Worm (Caenorhabditis elegans) whole organism, L3 larva: ENCODE measurements around the gene ndg-4.

Experiments used
- R02D3.7 ChIP-seq: fragments of 150-350 bp; optimal IDR thresholded peaks from 2 replicates; lab custom pipeline; 2014; ENCODE audit warnings: missing biosample characterization, missing genetic modification characterization
- ZK546.5 ChIP-seq: sonication (generic microtip); optimal IDR thresholded peaks from 2 replicates; lab custom pipeline; 2017; ENCODE audit warnings: missing biosample characterization, missing genetic modification characterization
- aly-2 ChIP-seq: fragments of 150-350 bp; optimal IDR thresholded peaks from 2 replicates; lab custom pipeline; 2014; ENCODE audit warnings: missing biosample characterization, missing genetic modification characterization
- ama-1 ChIP-seq: fragments of 150-350 bp; optimal IDR thresholded peaks from 2 replicates; lab custom pipeline; 2018
- ceh-28 ChIP-seq: fragments of 150-350 bp; optimal IDR thresholded peaks from 2 replicates; lab custom pipeline; 2014; ENCODE audit warnings: missing biosample characterization, missing genetic modification reagents, missing genetic modification characterization
- ceh-82 ChIP-seq: fragments of 150-350 bp; optimal IDR thresholded peaks from 2 replicates; lab custom pipeline; 2014; ENCODE audit warnings: missing biosample characterization, missing genetic modification characterization
- ceh-9 ChIP-seq: sonication (generic microtip); optimal IDR thresholded peaks from 2 replicates; lab custom pipeline; 2018; ENCODE audit warnings: missing biosample characterization, missing genetic modification characterization
- daf-12 ChIP-seq: fragments of 150-350 bp; optimal IDR thresholded peaks from 2 replicates; lab custom pipeline; 2014; ENCODE audit warnings: missing biosample characterization, missing genetic modification reagents, missing genetic modification characterization
- egl-27 ChIP-seq: sonication (generic microtip); optimal IDR thresholded peaks from 4 replicates; lab custom pipeline; 2017; ENCODE audit warnings: missing biosample characterization, missing genetic modification reagents, missing genetic modification characterization
- elt-1 ChIP-seq: fragments of 150-350 bp; optimal IDR thresholded peaks from 2 replicates; lab custom pipeline; 2014; ENCODE audit warnings: missing biosample characterization, missing genetic modification characterization
- elt-2 ChIP-seq: sonication (generic microtip); optimal IDR thresholded peaks from 2 replicates; lab custom pipeline; 2016; ENCODE audit warnings: missing genetic modification reagents, mild to moderate bottlenecking, missing genetic modification characterization, missing compliant biosample characterization
- elt-3 ChIP-seq, 3 experiments: fragments of 150-350 bp in 1 of 3; sonication (generic microtip) in 2 of 3; optimal IDR thresholded peaks; 2 replicates in 2 of 3; 4 replicates in 1 of 3; lab custom pipeline; 2014 to 2017; ENCODE audit warnings: missing biosample characterization in 3 of 3, missing genetic modification characterization in 3 of 3
- eor-1 ChIP-seq, 2 experiments: fragments of 150-350 bp; optimal IDR thresholded peaks; 2 replicates each; lab custom pipeline; 2014 to 2018; ENCODE audit warnings: missing biosample characterization in 2 of 2, missing genetic modification characterization in 2 of 2
- fkh-10 ChIP-seq: sonication (generic microtip); optimal IDR thresholded peaks from 2 replicates; lab custom pipeline; 2017; ENCODE audit warnings: missing biosample characterization, missing genetic modification reagents, missing genetic modification characterization
- fkh-2 ChIP-seq: fragments of 150-350 bp; optimal IDR thresholded peaks from 2 replicates; lab custom pipeline; 2014; ENCODE audit warnings: missing biosample characterization, missing genetic modification reagents, missing genetic modification characterization
- fos-1 ChIP-seq: fragments of 150-350 bp; optimal IDR thresholded peaks from 2 replicates; lab custom pipeline; 2014; ENCODE audit warnings: missing biosample characterization, missing genetic modification characterization
- hmg-11 ChIP-seq: sonication (generic microtip); optimal IDR thresholded peaks from 2 replicates; lab custom pipeline; 2016; ENCODE audit warnings: missing genetic modification characterization, missing compliant biosample characterization
- jun-1 ChIP-seq: fragments of 150-350 bp; optimal IDR thresholded peaks from 2 replicates; lab custom pipeline; 2014; ENCODE audit warnings: missing biosample characterization, missing genetic modification reagents, missing genetic modification characterization
- lin-15B ChIP-seq: fragments of 150-350 bp; optimal IDR thresholded peaks from 2 replicates; lab custom pipeline; 2014; ENCODE audit warnings: missing biosample characterization, missing genetic modification characterization
- lin-39 ChIP-seq: fragments of 150-350 bp; optimal IDR thresholded peaks from 2 replicates; lab custom pipeline; 2018; ENCODE audit warnings: missing biosample characterization, missing genetic modification reagents, missing genetic modification characterization
- lsy-12 ChIP-seq: sonication (generic microtip); optimal IDR thresholded peaks from 2 replicates; lab custom pipeline; 2016; ENCODE audit warnings: mild to moderate bottlenecking, missing genetic modification characterization, missing compliant biosample characterization
- mdl-1 ChIP-seq: fragments of 150-350 bp; optimal IDR thresholded peaks from 2 replicates; lab custom pipeline; 2014; ENCODE audit warnings: missing biosample characterization, missing genetic modification characterization
- mml-1 ChIP-seq: fragments of 150-350 bp; sonication (generic microtip); optimal IDR thresholded peaks from 3 replicates; lab custom pipeline; 2014; ENCODE audit warnings: missing biosample characterization, missing genetic modification characterization
- nhr-11 ChIP-seq: fragments of 150-350 bp; optimal IDR thresholded peaks from 2 replicates; lab custom pipeline; 2014; ENCODE audit warnings: missing biosample characterization, missing genetic modification characterization
- nhr-12 ChIP-seq: fragments of 150-350 bp; optimal IDR thresholded peaks from 2 replicates; lab custom pipeline; 2014; ENCODE audit warnings: missing biosample characterization, missing genetic modification characterization
- nhr-23 ChIP-seq: fragments of 150-350 bp; optimal IDR thresholded peaks from 2 replicates; lab custom pipeline; 2014; ENCODE audit warnings: missing biosample characterization, missing genetic modification reagents, missing genetic modification characterization
- nhr-237 ChIP-seq: fragments of 150-350 bp; optimal IDR thresholded peaks from 2 replicates; lab custom pipeline; 2014; ENCODE audit warnings: missing biosample characterization, missing genetic modification characterization
- nhr-28 ChIP-seq: fragments of 150-350 bp; optimal IDR thresholded peaks from 2 replicates; lab custom pipeline; 2014; ENCODE audit warnings: missing biosample characterization, missing genetic modification characterization
- nhr-43 ChIP-seq: sonication (generic microtip); optimal IDR thresholded peaks from 2 replicates; lab custom pipeline; 2016; ENCODE audit warnings: mild to moderate bottlenecking, missing genetic modification characterization, missing compliant biosample characterization; ENCODE audit not compliant: poor library complexity, severe bottlenecking
- nhr-67 ChIP-seq: fragments of 150-350 bp; optimal IDR thresholded peaks from 2 replicates; lab custom pipeline; 2014; ENCODE audit warnings: missing biosample characterization, missing genetic modification characterization
- nhr-76 ChIP-seq: fragments of 150-350 bp; sonication (generic microtip); optimal IDR thresholded peaks from 5 replicates; lab custom pipeline; 2014; ENCODE audit warnings: missing biosample characterization, missing genetic modification characterization
- nhr-77 ChIP-seq: fragments of 150-350 bp; optimal IDR thresholded peaks from 2 replicates; lab custom pipeline; 2014; ENCODE audit warnings: missing biosample characterization, missing genetic modification characterization
- pha-4 ChIP-seq: fragments of 150-350 bp; optimal IDR thresholded peaks from 2 replicates; lab custom pipeline; 2014; ENCODE audit warnings: missing biosample characterization, missing genetic modification reagents, missing genetic modification characterization
- pqm-1 ChIP-seq: fragments of 150-350 bp; optimal IDR thresholded peaks from 2 replicates; lab custom pipeline; 2017; ENCODE audit warnings: missing biosample characterization, missing genetic modification characterization, inconsistent platforms
- sea-2 ChIP-seq: fragments of 150-350 bp; sonication (generic microtip); optimal IDR thresholded peaks from 4 replicates; lab custom pipeline; 2014; ENCODE audit warnings: missing biosample characterization, missing genetic modification reagents, missing genetic modification characterization
- skn-1 ChIP-seq: fragments of 150-350 bp; optimal IDR thresholded peaks from 2 replicates; lab custom pipeline; 2014; ENCODE audit warnings: missing biosample characterization, missing genetic modification characterization
- snpc-4 ChIP-seq: fragments of 150-350 bp; optimal IDR thresholded peaks from 2 replicates; lab custom pipeline; 2014; ENCODE audit warnings: missing biosample characterization, missing genetic modification characterization
- unc-39 ChIP-seq: sonication (generic microtip); optimal IDR thresholded peaks from 4 replicates; lab custom pipeline; 2017; ENCODE audit warnings: missing biosample characterization, missing genetic modification characterization
- unc-62 ChIP-seq: fragments of 150-350 bp; sonication (generic microtip); optimal IDR thresholded peaks from 4 replicates; lab custom pipeline; 2014; ENCODE audit warnings: missing biosample characterization, missing genetic modification reagents, missing genetic modification characterization
- zag-1 ChIP-seq: fragments of 150-350 bp; optimal IDR thresholded peaks from 2 replicates; lab custom pipeline; 2014; ENCODE audit warnings: missing biosample characterization, missing genetic modification characterization
- ztf-11 ChIP-seq: fragments of 150-350 bp; optimal IDR thresholded peaks from 2 replicates; lab custom pipeline; 2014; ENCODE audit warnings: missing biosample characterization, missing genetic modification characterization
- ztf-4 ChIP-seq: fragments of 150-350 bp; optimal IDR thresholded peaks from 2 replicates; lab custom pipeline; 2014; ENCODE audit warnings: missing biosample characterization, missing genetic modification characterization

ndg-4 gene

DNA sequence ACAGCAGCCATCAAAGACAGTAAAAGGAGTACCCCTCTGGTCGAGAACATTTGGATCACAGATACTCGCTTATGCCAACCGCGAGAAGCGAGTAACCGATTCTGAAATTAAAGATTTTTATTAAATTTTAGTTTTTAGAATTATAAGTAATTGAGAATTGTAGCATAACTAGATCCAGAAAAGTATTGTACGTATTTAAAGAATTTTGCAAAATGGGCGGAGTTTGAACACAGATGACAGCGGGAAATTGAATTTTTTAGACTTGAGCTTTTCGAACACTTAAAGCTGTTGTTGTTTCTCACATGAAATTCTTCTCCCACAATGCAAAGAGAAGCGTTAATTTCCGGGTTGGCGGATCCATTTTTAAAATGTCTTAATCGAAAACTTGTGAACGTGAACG lies 10.3 kb upstream of the ndg-4 start, which contains the start of gene ins-17:
Gene ins-17, minus strand, starts transcription at position 101 of the 400 bp plus-strand sequence.
- TF ChIP-seq sea-2: no peak
- TF ChIP-seq ztf-4 (tag; lab: Kevin White, UChicago): no peak
- TF ChIP-seq nhr-11 (tag; lab: Kevin White, UChicago): no peak
- no peak for TF ChIP-seq zag-1 (tag; lab: Kevin White, UChicago)
- TF ChIP-seq unc-62 (GFP tag; lab: Kevin White, UChicago): no peak
- no peak for TF ChIP-seq hmg-11
- TF ChIP-seq mml-1: no peak
- TF ChIP-seq pqm-1: no peak
- TF ChIP-seq nhr-43 (tag; lab: Kevin White, UChicago): no peak
- TF ChIP-seq eor-1 (tag; optimal IDR thresholded peaks at IDR 0.05; lab: Kevin White, UChicago): no peak
- TF ChIP-seq jun-1 (tag; lab: Kevin White, UChicago): no peak
- TF ChIP-seq nhr-67: no peak
- TF ChIP-seq nhr-237 (tag; lab: Kevin White, UChicago): no peak
- TF ChIP-seq skn-1 (tag; lab: Kevin White, UChicago): no peak
- TF ChIP-seq nhr-23: no peak
- TF ChIP-seq elt-3 (tag; optimal IDR thresholded peaks at IDR 0.05; lab: Kevin White, UChicago): no peak
- TF ChIP-seq ama-1 (lab: Kevin White, UChicago): no peak
- no peak for TF ChIP-seq elt-1 (tag; lab: Kevin White, UChicago)

DNA sequence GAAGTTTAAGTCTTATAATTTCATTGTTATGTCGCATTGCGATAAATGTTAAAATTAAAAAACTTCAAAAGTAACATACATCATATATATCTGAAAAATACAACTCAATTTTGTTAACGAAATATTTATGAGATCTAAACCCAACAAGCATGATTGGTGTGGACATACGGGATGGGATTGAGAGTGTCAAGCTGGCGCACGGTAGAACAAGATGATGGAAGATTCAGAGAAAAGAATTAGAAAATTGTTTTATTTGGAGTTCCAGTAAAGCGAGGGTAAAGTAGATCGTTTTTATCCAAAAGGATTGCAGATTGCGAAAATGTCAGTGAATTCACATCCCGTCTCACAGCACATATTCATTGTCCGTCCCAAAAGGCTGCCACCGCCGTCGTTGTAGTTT lies 9.6 kb upstream of the ndg-4 start:
- no peak for TF ChIP-seq ztf-11 (tag; lab: Kevin White, UChicago)
- no peak for TF ChIP-seq lin-15B (tag; lab: Kevin White, UChicago)
- TF ChIP-seq aly-2 (tag; lab: Kevin White, UChicago): no peak
- no peak for TF ChIP-seq pqm-1
- no peak for TF ChIP-seq daf-12
- no peak for TF ChIP-seq fkh-2 (tag; lab: Kevin White, UChicago)
- TF ChIP-seq ceh-9 (tag; lab: Kevin White, UChicago): no peak
- no peak for TF ChIP-seq ceh-82 (tag; lab: Kevin White, UChicago)
- TF ChIP-seq snpc-4 (tag; lab: Kevin White, UChicago): no peak
- no peak for TF ChIP-seq nhr-237 (tag; lab: Kevin White, UChicago)
- TF ChIP-seq unc-62 (GFP tag; lab: Kevin White, UChicago): no peak
- TF ChIP-seq elt-2 (tag; lab: Kevin White, UChicago): no peak
- no peak for TF ChIP-seq mdl-1 (tag; lab: Kevin White, UChicago)
- no peak for TF ChIP-seq ceh-28 (tag; lab: Kevin White, UChicago)
- no peak for TF ChIP-seq nhr-76 (tag; lab: Kevin White, UChicago)
- TF ChIP-seq nhr-67: no peak
- TF ChIP-seq egl-27 (tag; lab: Kevin White, UChicago): no peak
- no peak for TF ChIP-seq nhr-43 (tag; lab: Kevin White, UChicago)
- no peak for TF ChIP-seq ztf-4 (tag; lab: Kevin White, UChicago)

DNA sequence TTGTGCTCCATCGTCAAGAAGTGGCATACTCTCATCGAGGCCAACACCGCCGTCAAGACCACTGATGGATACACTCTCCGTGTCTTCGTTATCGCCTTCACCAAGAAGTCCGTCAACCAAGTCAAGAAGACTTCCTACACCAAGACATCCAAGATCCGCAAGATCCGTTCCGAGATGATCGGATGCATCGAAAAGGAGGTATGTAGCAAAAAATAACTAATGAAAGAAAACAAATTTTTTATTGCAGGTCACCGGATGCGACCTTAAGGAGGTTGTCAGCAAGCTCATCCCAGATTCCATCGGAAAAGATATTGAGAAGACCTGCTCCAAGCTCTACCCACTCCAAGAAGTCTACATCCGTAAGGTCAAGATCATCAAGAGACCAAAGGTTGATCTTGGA lies 9.1 kb upstream of the ndg-4 start:
- TF ChIP-seq lsy-12 (tag; lab: Kevin White, UChicago): no peak
- no peak for TF ChIP-seq eor-1 (tag; optimal IDR thresholded peaks at IDR 0.05; lab: Kevin White, UChicago)
- no peak for TF ChIP-seq nhr-77 (tag; lab: Kevin White, UChicago)
- TF ChIP-seq zag-1 (tag; lab: Kevin White, UChicago): no peak
- no peak for TF ChIP-seq jun-1 (tag; lab: Kevin White, UChicago)
- no peak for TF ChIP-seq lin-15B (tag; lab: Kevin White, UChicago)
- no peak for TF ChIP-seq hmg-11
- no peak for TF ChIP-seq pha-4 (tag; lab: Kevin White, UChicago)

DNA sequence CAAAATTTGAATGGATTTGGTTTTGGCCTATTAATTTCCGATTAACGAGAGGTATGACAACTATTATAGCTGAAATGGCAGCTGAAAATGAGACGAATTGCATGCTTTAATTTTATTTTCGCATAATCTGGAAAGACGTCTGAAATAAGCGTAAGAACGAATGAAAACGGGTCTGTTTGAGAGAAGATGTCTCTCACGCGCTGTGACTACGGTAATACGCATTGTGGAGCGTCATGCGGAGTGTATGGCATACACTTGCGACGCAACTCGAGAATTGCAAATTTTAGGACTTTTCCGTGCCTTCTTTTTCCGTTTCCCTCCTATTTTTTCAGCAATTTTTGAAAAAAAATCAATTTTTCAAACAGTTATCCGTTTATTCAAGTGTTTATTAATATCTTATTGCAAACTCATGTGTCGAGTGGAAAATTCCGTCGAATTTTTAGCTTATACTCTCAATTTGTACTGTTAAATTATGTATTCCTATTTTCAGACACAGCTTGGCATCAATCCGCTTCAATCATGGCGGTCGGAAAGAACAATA lies 8.3 kb upstream of the ndg-4 start, which contains the start of gene rps-1:
Gene rps-1, plus strand, starts transcription at position 491 of the 541 bp plus-strand sequence.
- TF ChIP-seq nhr-23 (peak; percentile 99), R02D3.7 (tag; lab: Kevin White, UChicago) (peak; percentile 93), ztf-11 (tag; lab: Kevin White, UChicago) (no peak), nhr-28 (peak; percentile 53), ceh-82 (tag; lab: Kevin White, UChicago) (peak; percentile 94), nhr-67 (no peak), lsy-12 (tag; lab: Kevin White, UChicago) (peak; percentile 100), nhr-43 (tag; lab: Kevin White, UChicago) (peak; percentile 97), lin-39 (tag; lab: Kevin White, UChicago) (peak; percentile 96), ztf-4 (tag; lab: Kevin White, UChicago) (peak; percentile 95), unc-39 (tag; lab: Kevin White, UChicago) (peak; percentile 58), pha-4 (tag; lab: Kevin White, UChicago) (peak; percentile 100), daf-12 (peak; percentile 39), nhr-12 (tag; lab: Kevin White, UChicago) (no peak), aly-2 (tag; lab: Kevin White, UChicago) (peak; percentile 92), nhr-76 (tag; lab: Kevin White, UChicago) (peak; percentile 74), nhr-237 (tag; lab: Kevin White, UChicago) (no peak), ama-1 (lab: Kevin White, UChicago) (peak; percentile 87), pqm-1 (peak; percentile 84), ceh-28 (tag; lab: Kevin White, UChicago) (peak; percentile 91), jun-1 (tag; lab: Kevin White, UChicago) (peak; percentile 99), eor-1 (tag; optimal IDR thresholded peaks at IDR 0.05; lab: Kevin White, UChicago) (no peak), nhr-77 (tag; lab: Kevin White, UChicago) (peak; percentile 93), egl-27 (tag; lab: Kevin White, UChicago) (peak; percentile 71), mml-1 (no peak), elt-2 (tag; lab: Kevin White, UChicago) (peak; percentile 90), fkh-10 (GFP tag; lab: Kevin White, UChicago) (peak; percentile 91), elt-1 (tag; lab: Kevin White, UChicago) (peak; percentile 90), ZK546.5 (tag; lab: Kevin White, UChicago) (peak; percentile 58), fos-1 (tag; lab: Kevin White, UChicago) (peak; percentile 86), mdl-1 (tag; lab: Kevin White, UChicago) (peak; percentile 52)
